Fruit fly (Drosophila melanogaster): ENCODE measurements around the gene CG15594.

Gene CG15594

DNA sequence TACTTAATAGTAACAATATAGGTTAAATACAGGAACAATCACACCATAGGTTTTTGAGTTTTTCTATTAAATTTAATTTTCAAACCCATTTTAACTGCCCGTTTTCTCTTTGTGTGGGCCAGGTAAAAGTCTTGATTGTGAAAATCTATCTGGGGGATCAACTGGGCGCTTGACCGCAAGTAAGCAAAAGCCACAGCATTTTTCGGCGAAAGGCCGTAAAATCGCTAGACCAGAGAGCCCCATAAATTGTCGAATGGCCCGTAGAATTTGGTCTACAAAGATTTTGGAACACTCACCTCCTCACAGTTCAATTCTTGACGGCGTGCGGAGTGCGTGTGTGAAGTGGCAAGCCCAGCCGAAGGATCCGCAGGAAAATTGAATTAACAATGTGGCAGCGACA is at the start of gene CG15594:
Gene CG15594, plus strand, starts transcription at position 301 of the 400 bp plus-strand sequence.
- no peak for TF ChIP-seq ttk (optimal IDR thresholded peaks at IDR 0.05)
- no peak for TF ChIP-seq h (optimal IDR thresholded peaks at IDR 0.05)
- no peak for TF ChIP-seq psq (optimal IDR thresholded peaks at IDR 0.05)
- no peak for TF ChIP-seq insv (optimal IDR thresholded peaks at IDR 0.05)
- no peak for TF ChIP-seq Myc (optimal IDR thresholded peaks at IDR 0.05)
- no peak for TF ChIP-seq Sin3A (optimal IDR thresholded peaks at IDR 0.05)

- TF ChIP-seq insv (optimal IDR thresholded peaks at IDR 0.05), result no peak
- TF ChIP-seq psq (optimal IDR thresholded peaks at IDR 0.05), result no peak
- TF ChIP-seq ttk (optimal IDR thresholded peaks at IDR 0.05), result no peak
- no peak for TF ChIP-seq Myc (optimal IDR thresholded peaks at IDR 0.05)
- TF ChIP-seq h (optimal IDR thresholded peaks at IDR 0.05), result no peak
- TF ChIP-seq Sin3A (optimal IDR thresholded peaks at IDR 0.05), result no peak
These were observed 48.6 kb upstream of the CG15594 start for dm6 chr3R:6238977-6239376.

DNA sequence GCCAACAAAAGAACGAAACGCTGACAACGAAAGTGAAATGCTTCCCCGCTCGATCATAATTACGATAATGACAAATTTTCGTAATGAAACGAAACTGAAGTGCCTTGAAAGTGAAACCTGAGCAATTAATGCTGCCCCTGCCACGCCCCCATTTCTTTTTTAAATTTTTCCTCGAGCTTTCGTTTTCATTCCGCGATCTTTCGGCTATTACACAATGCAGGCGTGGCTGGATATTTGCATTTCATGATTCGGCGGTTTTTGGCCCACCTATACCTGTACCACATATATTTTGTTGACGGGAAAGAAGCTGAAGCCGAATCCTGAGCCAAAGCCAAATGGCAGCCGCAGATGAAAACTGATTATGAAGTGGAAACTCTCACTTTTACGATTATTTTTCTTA is 47.3 kb upstream of the CG15594 start:
- no peak for TF ChIP-seq Sin3A (optimal IDR thresholded peaks at IDR 0.05)
- no peak for TF ChIP-seq Myc (optimal IDR thresholded peaks at IDR 0.05)
- TF ChIP-seq insv (optimal IDR thresholded peaks at IDR 0.05), result no peak
- no peak for TF ChIP-seq ttk (optimal IDR thresholded peaks at IDR 0.05)
- no peak for TF ChIP-seq psq (optimal IDR thresholded peaks at IDR 0.05)
- TF ChIP-seq h (optimal IDR thresholded peaks at IDR 0.05), result no peak

DNA sequence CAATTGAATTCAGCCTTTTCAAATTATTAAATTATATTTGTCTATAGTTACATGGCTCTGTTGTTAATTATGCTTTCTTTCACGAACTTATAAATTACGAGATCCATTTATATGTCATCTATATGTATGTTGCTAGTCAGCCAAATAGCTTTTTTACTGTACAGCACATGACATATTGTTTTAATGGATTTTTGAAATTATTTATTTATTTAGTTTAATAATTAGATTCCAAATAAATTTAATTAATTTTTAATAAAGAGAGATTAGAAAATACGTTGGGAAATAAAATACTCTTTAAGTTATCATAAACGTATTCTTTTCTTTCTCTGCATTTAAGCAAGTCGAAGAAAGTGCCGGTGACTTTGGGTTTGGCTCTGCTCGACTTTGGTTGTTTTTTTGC is 46.2 kb upstream of the CG15594 start:
- TF ChIP-seq Myc (optimal IDR thresholded peaks at IDR 0.05), result no peak
- TF ChIP-seq insv (optimal IDR thresholded peaks at IDR 0.05), result no peak
- TF ChIP-seq psq (optimal IDR thresholded peaks at IDR 0.05), result no peak
- no peak for TF ChIP-seq h (optimal IDR thresholded peaks at IDR 0.05)
- TF ChIP-seq Sin3A (optimal IDR thresholded peaks at IDR 0.05), result no peak
- no peak for TF ChIP-seq ttk (optimal IDR thresholded peaks at IDR 0.05)

DNA sequence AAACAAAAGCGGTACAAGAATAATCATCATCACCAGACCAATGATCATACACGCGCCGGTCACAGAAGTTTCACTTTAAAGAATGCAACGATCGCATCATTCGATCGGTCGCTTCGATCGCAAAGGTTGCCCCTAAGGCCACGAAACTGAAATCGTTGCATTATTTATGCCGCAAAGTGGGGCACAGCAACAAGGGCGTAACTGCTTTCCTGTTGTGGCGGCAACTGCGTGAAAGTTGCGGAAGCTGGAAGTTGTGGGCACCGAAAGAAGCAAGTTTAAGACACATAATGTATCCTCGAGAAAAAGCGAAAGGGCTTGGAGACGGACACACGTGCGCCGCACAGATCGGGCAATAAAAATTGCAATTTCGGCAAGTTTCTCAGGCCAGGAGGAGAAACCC is 43.5 kb upstream of the CG15594 start:
- no peak for TF ChIP-seq ttk (optimal IDR thresholded peaks at IDR 0.05)
- no peak for TF ChIP-seq psq (optimal IDR thresholded peaks at IDR 0.05)
- TF ChIP-seq h (optimal IDR thresholded peaks at IDR 0.05), result no peak
- TF ChIP-seq Sin3A (optimal IDR thresholded peaks at IDR 0.05), result no peak
- TF ChIP-seq Myc (optimal IDR thresholded peaks at IDR 0.05), result no peak
- TF ChIP-seq insv (optimal IDR thresholded peaks at IDR 0.05), result no peak

DNA sequence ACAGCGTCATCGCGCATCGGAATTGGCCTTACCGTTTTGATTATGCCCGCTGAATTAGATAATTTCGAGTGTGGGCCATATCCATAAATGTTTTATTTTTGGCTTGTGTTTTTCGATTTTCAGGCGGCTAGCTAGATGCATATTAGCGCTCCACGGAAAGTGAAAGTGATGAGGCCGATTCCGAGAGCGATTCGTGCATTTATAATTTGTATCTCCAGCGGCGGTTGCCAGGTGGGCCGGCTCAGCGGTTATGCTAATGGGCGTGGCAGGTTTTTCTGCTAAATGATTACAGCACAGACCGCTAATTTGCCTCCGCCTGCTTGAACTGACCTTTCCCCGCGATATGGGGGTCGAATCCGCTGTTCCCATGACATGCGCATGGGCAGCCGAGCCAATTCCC is 42.5 kb upstream of the CG15594 start:
- no peak for TF ChIP-seq h (optimal IDR thresholded peaks at IDR 0.05)
- no peak for TF ChIP-seq insv (optimal IDR thresholded peaks at IDR 0.05)

- no peak for TF ChIP-seq Myc (optimal IDR thresholded peaks at IDR 0.05)
- TF ChIP-seq ttk (optimal IDR thresholded peaks at IDR 0.05), result no peak
- TF ChIP-seq insv (optimal IDR thresholded peaks at IDR 0.05), result no peak
- no peak for TF ChIP-seq h (optimal IDR thresholded peaks at IDR 0.05)
- no peak for TF ChIP-seq Sin3A (optimal IDR thresholded peaks at IDR 0.05)
- no peak for TF ChIP-seq psq (optimal IDR thresholded peaks at IDR 0.05)
These were observed 38.8 kb upstream of the CG15594 start, which contains the start of gene Osi7 for dm6 chr3R:6248694-6249093. Gene Osi7, plus strand, starts transcription at chr3R:6248994.

DNA sequence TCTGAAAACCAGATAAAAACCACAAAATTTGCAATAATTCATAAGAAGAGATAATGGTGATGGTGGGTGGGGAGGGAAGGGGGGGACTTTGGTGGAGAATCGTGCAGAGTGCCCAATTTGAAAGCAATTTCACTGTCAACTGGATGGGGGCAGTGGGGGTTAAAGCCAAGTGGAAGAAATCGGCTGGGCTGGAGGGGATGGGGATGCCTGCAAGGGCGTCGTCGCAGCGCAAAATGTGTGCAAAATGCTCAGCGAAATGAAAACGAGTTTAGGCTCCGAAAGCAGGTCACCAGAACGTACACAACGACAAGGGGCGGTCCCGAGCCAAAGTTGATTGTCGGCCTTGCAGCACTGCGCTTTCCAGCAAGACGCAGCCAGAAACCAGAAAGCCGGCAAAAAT is 34.7 kb upstream of the CG15594 start:
- TF ChIP-seq h (optimal IDR thresholded peaks at IDR 0.05) (no peak), Myc (optimal IDR thresholded peaks at IDR 0.05) (no peak)

DNA sequence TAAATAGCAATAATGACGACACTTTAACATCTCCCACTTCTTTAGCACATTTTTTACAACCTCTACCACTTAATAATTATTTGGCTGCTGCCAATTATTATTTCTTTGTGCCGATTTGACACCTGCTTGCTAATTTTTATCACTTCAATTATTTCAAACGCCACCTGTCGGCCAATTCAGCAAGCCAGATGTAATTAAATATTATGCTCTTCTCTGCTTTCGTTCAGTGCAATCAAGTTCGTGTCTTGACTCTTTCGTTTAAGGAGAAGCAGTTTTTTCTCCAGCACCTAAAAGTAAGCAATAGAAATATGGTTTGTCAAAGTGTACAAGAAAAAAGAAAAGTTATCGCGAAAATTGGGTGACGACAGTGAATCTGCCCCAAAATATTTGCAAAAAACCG is 33.1 kb upstream of the CG15594 start:
- TF ChIP-seq insv (optimal IDR thresholded peaks at IDR 0.05) (no peak), Myc (optimal IDR thresholded peaks at IDR 0.05) (no peak), ttk (optimal IDR thresholded peaks at IDR 0.05) (no peak), psq (optimal IDR thresholded peaks at IDR 0.05) (no peak), Sin3A (optimal IDR thresholded peaks at IDR 0.05) (no peak), h (optimal IDR thresholded peaks at IDR 0.05) (no peak)

- TF ChIP-seq ttk (optimal IDR thresholded peaks at IDR 0.05) (no peak), psq (optimal IDR thresholded peaks at IDR 0.05) (no peak), h (optimal IDR thresholded peaks at IDR 0.05) (no peak), Sin3A (optimal IDR thresholded peaks at IDR 0.05) (no peak), Myc (optimal IDR thresholded peaks at IDR 0.05) (no peak), insv (optimal IDR thresholded peaks at IDR 0.05) (no peak)
These were observed 32.7 kb upstream of the CG15594 start, which contains the start of gene Osi8 for dm6 chr3R:6254875-6255274. Gene Osi8, plus strand, starts transcription at chr3R:6255175.

DNA sequence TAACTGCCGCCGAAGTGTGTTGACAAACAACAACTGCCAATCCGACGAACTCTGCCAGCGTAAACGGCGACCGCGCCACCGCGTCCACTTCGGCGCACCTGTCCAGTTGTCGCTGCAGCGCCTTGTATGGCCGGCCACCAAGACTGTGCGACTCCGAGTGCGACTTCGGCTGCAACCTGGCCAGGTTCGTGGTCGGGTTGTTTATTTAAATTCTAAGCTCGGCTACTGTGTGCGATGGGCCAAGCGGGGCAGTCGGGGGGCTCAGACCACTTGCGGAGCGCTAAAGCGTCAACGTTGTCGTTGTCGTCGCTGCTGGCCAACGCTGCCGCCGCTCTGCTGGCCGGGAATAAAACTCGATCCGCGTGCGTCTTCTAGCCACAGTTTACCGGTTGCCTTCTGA is 27.7 kb upstream of the CG15594 start, which contains the start of gene Osi9:
Gene Osi9, plus strand, starts transcription at position 375 of the 400 bp plus-strand sequence.
- TF ChIP-seq ttk (optimal IDR thresholded peaks at IDR 0.05) (no peak), h (optimal IDR thresholded peaks at IDR 0.05) (no peak), psq (optimal IDR thresholded peaks at IDR 0.05) (no peak), Sin3A (optimal IDR thresholded peaks at IDR 0.05) (no peak), insv (optimal IDR thresholded peaks at IDR 0.05) (no peak), Myc (optimal IDR thresholded peaks at IDR 0.05) (no peak)

- TF ChIP-seq Sin3A (optimal IDR thresholded peaks at IDR 0.05), result no peak
- TF ChIP-seq Myc (optimal IDR thresholded peaks at IDR 0.05), result no peak
- TF ChIP-seq psq (optimal IDR thresholded peaks at IDR 0.05), result no peak
- no peak for TF ChIP-seq h (optimal IDR thresholded peaks at IDR 0.05)
- no peak for TF ChIP-seq ttk (optimal IDR thresholded peaks at IDR 0.05)
- TF ChIP-seq insv (optimal IDR thresholded peaks at IDR 0.05), result no peak
These were observed 23.9 kb upstream of the CG15594 start, which contains the start of gene Osi10a for dm6 chr3R:6263658-6264057. Gene Osi10a, plus strand, starts transcription at chr3R:6263958.

DNA sequence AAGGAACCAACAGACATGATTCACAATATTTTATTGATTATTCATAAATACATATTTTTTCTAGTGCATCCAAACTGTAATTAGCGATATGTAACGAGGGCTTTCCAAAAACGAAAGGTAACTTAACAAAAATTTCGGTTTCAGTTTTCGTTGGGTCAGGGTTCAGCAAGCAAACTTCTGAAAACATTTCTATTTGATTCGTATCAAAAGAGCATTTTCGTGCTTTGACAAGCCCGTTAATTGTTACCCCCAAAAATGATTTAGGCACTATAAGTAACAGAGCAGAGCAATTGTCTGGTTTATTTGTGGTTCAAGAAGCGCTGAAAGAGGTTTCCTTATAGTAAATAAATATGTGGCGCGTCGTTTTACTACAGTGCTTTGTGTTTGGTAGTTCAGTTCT is 21.6 kb upstream of the CG15594 start, which contains the start of gene Osi10b:
Gene Osi10b, plus strand, starts transcription at position 301 of the 400 bp plus-strand sequence.
- TF ChIP-seq insv (optimal IDR thresholded peaks at IDR 0.05) (no peak), psq (optimal IDR thresholded peaks at IDR 0.05) (no peak)

All from Kc167 (cell line).